Worm (Caenorhabditis elegans): ENCODE data around the gene B0281.4.

B0281.4 gene

DNA sequence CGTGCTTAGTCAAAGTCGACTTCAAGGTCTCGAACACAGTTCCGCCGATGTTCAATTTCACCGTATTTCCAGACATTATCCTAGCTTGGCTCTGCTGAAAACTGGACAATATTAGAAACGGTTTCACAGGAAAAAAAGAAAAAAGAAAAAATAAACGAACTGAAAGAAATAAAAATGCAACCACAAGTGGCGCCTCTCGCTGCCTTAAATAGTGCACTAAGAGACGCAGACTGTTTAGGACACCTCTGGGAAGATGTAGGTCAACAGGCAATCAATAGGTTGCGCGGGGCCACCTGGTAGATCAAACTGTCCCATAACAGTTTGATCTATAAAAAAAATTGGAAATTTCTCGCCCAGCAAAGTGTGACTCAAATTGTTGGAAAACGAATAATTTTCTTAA, at the start of gene B0281.4:
B0281.4 (minus strand) TSS at position 101 of the 400 bp plus-strand sequence.
- TF ChIP-seq nhr-12 (tag; optimal IDR thresholded peaks at IDR 0.05) = no peak
- no peak for TF ChIP-seq mep-1 (tag; optimal IDR thresholded peaks at IDR 0.05)
- TF ChIP-seq unc-62 (GFP tag; optimal IDR thresholded peaks at IDR 0.05) = no peak
- TF ChIP-seq lin-13 (tag; optimal IDR thresholded peaks at IDR 0.05) = no peak
- no peak for TF ChIP-seq nhr-76 (tag; optimal IDR thresholded peaks at IDR 0.05)
- no peak for TF ChIP-seq nhr-28 (tag; optimal IDR thresholded peaks at IDR 0.05)
- no peak for TF ChIP-seq lin-32 (GFP tag; optimal IDR thresholded peaks at IDR 0.05)
- TF ChIP-seq unc-39 (tag; optimal IDR thresholded peaks at IDR 0.05) = no peak
- TF ChIP-seq sem-2 (GFP tag; optimal IDR thresholded peaks at IDR 0.05) = no peak
- no peak for TF ChIP-seq hlh-1 (tag; optimal IDR thresholded peaks at IDR 0.05)
- no peak for TF ChIP-seq sptf-1 (tag; optimal IDR thresholded peaks at IDR 0.05)
- TF ChIP-seq lsy-2 (tag; optimal IDR thresholded peaks at IDR 0.05) = no peak
- no peak for TF ChIP-seq tbx-8 (GFP tag; optimal IDR thresholded peaks at IDR 0.05)
- no peak for TF ChIP-seq ceh-43 (GFP tag; optimal IDR thresholded peaks at IDR 0.05)
- TF ChIP-seq cnd-1 (tag; optimal IDR thresholded peaks at IDR 0.05) = no peak

DNA sequence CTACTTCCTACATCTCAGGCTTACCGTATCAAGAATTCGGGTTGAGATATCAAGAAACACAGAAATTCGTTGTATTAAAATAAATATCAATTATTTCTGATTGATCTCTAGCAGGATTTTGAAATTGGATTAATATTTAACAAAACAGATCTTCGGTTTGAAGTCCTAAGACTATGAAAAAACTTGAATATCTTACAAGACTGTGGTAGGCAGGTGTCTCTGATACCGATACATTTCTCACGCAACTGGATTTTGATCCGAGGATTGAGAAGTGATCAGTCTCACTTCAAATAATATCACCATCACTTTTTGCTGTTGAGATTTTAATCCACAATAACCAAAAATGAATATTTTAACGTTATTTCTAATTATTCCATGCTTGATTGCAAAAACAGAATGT, 48.0 kb upstream of the B0281.4 start, which contains the start of gene F43C11.4:
F43C11.4 (plus strand) TSS at position 301 of the 400 bp plus-strand sequence.
- TF ChIP-seq unc-39 (tag; optimal IDR thresholded peaks at IDR 0.05) = no peak

DNA sequence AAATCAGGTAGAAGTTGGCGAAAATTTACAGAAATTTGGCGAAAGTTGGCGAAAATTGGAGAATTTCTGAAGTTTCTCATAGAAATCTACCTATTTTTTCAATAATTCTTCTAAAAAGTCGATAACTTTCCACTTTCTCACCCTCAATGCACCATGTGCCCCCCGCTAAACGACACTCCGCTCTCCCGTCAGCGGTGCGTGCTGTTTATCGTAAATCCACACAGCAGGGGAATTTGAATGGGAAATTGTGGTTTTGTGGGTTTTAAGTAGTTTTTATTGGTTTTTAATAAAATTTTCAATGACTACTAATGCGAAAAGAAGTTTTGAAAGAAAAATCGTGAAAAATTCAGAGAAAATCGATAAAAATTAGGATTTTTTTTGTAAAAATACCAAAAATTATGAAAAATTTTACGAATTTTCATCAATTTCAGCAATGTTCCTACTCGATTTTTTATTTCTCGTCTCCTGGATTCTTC, 43.4 kb upstream of the B0281.4 start, which contains the start of gene F43C11.6:
F43C11.6 (plus strand) TSS at position 426 of the 476 bp plus-strand sequence.
- TF ChIP-seq zip-8 (tag; optimal IDR thresholded peaks at IDR 0.05) (no peak), ceh-39 (tag; optimal IDR thresholded peaks at IDR 0.05) (peak; percentile 26), mep-1 (tag; optimal IDR thresholded peaks at IDR 0.05) (peak; percentile 8), hlh-1 (tag; optimal IDR thresholded peaks at IDR 0.05) (peak; percentile 13), ztf-11 (tag; optimal IDR thresholded peaks at IDR 0.05) (no peak), ham-2 (GFP tag; optimal IDR thresholded peaks at IDR 0.05) (no peak), lin-13 (tag; optimal IDR thresholded peaks at IDR 0.05) (peak; percentile 41), lsy-2 (tag; optimal IDR thresholded peaks at IDR 0.05) (peak; percentile 20)

DNA sequence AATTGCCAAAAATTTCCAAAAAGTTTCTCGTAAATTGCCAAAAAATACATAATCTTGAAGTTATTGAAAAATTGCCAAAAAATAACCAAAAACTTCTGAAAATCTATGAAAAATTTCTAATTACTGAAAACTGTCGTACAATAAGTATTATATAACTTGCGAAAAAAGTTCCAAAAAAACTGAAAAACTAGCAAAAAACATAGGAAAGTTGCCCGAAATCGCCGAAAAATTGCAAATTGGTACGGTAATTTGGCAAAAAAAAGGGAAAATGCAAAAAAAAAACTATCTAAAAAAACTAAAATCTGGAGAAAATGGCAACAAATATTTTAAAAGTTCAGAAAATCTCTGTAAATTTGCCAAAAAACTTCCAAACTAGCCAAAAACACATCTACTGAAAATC, 42.9 kb upstream of the B0281.4 start, which contains the start of gene enri-1:
enri-1 (minus strand) TSS at position 101 of the 400 bp plus-strand sequence.
- TF ChIP-seq ztf-11 (tag; optimal IDR thresholded peaks at IDR 0.05) (no peak), mls-2 (tag; optimal IDR thresholded peaks at IDR 0.05) (no peak), mab-5 (tag; optimal IDR thresholded peaks at IDR 0.05) (no peak), blmp-1 (tag; optimal IDR thresholded peaks at IDR 0.05) (no peak), bed-3 (GFP tag; optimal IDR thresholded peaks at IDR 0.05) (no peak), ceh-39 (tag; optimal IDR thresholded peaks at IDR 0.05) (no peak), elt-3 (tag; optimal IDR thresholded peaks at IDR 0.05) (no peak), pha-4 (tag; optimal IDR thresholded peaks at IDR 0.05) (no peak), mep-1 (tag; optimal IDR thresholded peaks at IDR 0.05) (no peak), drap-1 (GFP tag; optimal IDR thresholded peaks at IDR 0.05) (no peak), nhr-237 (tag; optimal IDR thresholded peaks at IDR 0.05) (no peak), nhr-2 (tag; optimal IDR thresholded peaks at IDR 0.05) (no peak), ceh-83 (GFP tag; optimal IDR thresholded peaks at IDR 0.05) (no peak)

DNA sequence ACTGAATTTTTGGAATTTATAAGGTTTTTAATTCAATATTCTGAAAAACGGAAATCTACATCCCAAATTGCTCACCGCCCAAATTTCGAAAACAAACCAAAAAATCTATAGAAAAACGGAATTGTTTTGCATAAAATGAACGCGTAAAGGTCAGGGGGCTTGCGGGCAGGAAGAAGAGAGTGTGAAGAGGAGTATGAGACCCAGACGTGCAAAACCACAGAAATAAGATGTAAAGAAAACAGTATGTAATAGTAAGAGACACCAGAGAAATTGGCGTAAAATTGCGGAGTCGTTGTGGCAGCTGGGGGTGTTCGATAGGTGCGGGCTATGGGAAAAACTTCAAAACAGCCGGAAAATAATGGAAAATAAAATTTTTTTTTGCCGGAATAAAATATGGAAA, 42.3 kb upstream of the B0281.4 start:
- TF ChIP-seq ces-1 (GFP tag; optimal IDR thresholded peaks at IDR 0.05) (peak; percentile 26), hlh-1 (tag; optimal IDR thresholded peaks at IDR 0.05) (peak; percentile 37), tbx-8 (GFP tag; optimal IDR thresholded peaks at IDR 0.05) (no peak)

DNA sequence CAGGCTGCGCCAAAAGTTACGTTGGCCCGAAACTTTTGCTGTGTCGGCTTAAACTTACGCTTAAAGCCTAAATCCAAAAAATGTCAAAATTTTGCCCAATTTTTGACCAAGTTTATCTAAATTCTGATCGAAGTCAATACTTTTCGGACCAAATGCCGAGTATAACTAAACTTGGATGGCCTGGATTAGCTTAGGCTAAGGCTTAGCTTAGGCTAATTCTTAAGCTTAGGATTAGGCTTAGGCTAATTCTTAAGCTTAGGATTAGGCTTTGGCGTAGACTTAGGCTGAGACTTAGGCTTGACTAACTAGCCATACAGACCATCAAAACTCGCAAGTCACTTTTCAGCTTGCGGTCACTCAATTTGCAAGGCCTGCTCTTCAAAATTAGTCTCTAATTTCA, 37.5 kb upstream of the B0281.4 start:
- peak; percentile 12 for TF ChIP-seq ham-2 (GFP tag; optimal IDR thresholded peaks at IDR 0.05)
- TF ChIP-seq sptf-1 (tag; optimal IDR thresholded peaks at IDR 0.05) = no peak

DNA sequence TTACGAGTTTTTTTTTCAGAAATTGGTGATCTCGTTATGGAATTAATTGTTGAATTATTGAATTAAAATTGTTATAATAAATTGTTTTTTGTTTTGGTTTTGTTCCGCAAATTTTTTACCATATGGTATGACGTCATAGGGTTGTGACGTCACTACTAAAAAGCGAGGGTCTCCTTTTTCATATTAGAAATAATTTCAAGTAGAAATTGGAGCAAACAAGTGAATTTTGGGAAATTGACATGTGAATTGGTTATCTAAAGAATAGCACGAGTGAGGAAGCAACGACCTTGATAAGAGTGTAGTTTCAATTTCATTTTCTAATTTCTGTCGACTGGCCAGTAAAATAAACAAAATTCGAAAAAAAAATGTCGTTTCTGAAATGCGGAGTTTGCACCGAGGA, 36.9 kb upstream of the B0281.4 start, which contains the start of gene F43C11.7:
F43C11.7 (plus strand) TSS at position 326 of the 400 bp plus-strand sequence.
- TF ChIP-seq zip-8 (tag; optimal IDR thresholded peaks at IDR 0.05) (peak; percentile 98), unc-120 (tag; optimal IDR thresholded peaks at IDR 0.05; ENCODE audit: poor library complexity, severe bottlenecking) (no peak)
